Worm (Caenorhabditis elegans) whole organism, early embryonic: Measurements from ENCODE around the gene C14B9.3.

Experiments used
- ets-7 ChIP-seq: sonication (generic microtip); optimal IDR thresholded peaks from 2 replicates; lab custom pipeline; 2016; ENCODE audit warnings: missing genotype, missing genetic modification characterization, missing compliant biosample characterization
- hnd-1 ChIP-seq: sonication (generic microtip); optimal IDR thresholded peaks from 2 replicates; lab custom pipeline; 2016; ENCODE audit warnings: missing genetic modification characterization, missing compliant biosample characterization
- tbx-11 ChIP-seq: fragments of 200-800 bp; sonication (Bioruptor generic); IDR thresholded peaks from 2 replicates; pipeline ENCODE4 v1.3.6; 2022; ENCODE audit warnings: missing genetic modification characterization, missing compliant biosample characterization

ce11 chrIII:8136517-8137099 lies 28.0 kb downstream of the C14B9.3 start:
- no peak for TF ChIP-seq ets-7
- no peak for TF ChIP-seq tbx-11 (GFP tag; lab: Robert Waterston, UW)
- TF ChIP-seq hnd-1 (tag; lab: Kevin White, UChicago) = no peak
